Worm (Caenorhabditis elegans): ENCODE results near the gene nstp-6.

- TF ChIP-seq lsy-2 (tag; optimal IDR thresholded peaks at IDR 0.05) (no peak), elt-1 (tag; optimal IDR thresholded peaks at IDR 0.05; ENCODE audit: borderline replicate concordance, insufficient read depth) (no peak), lin-13 (tag; optimal IDR thresholded peaks at IDR 0.05) (no peak), ztf-11 (tag; optimal IDR thresholded peaks at IDR 0.05) (no peak), snpc-4 (tag; optimal IDR thresholded peaks at IDR 0.05) (no peak), mep-1 (tag; optimal IDR thresholded peaks at IDR 0.05) (no peak), nhr-12 (tag; optimal IDR thresholded peaks at IDR 0.05) (no peak), ceh-43 (GFP tag; optimal IDR thresholded peaks at IDR 0.05) (no peak), nhr-237 (tag; optimal IDR thresholded peaks at IDR 0.05) (no peak), nhr-28 (tag; optimal IDR thresholded peaks at IDR 0.05) (no peak), ces-1 (GFP tag; optimal IDR thresholded peaks at IDR 0.05) (no peak), sem-2 (GFP tag; optimal IDR thresholded peaks at IDR 0.05) (no peak)
Measured at ce11 chrIV:3496358-3496757, 51.0 kb downstream of the nstp-6 start, which contains the start of gene C09G12.17.

Measured in whole organism, mixed stage, embryonic.